Fruit fly (Drosophila melanogaster): ENCODE results near the gene CG8064.

Gene CG8064

dm6 chr3R:18243718-18244170, 39.7 kb upstream of the CG8064 start (continued):
- TF ChIP-seq CG9932 (GFP tag; IDR thresholded peaks at IDR 0.05) (0 out of 2 replicates have a peak, but pooled peaks have one; percentile 6), crol (GFP tag; IDR thresholded peaks at IDR 0.05) (peak; percentile 49; the same call in 1 of the 2 replicates), kay (GFP tag; optimal IDR thresholded peaks at IDR 0.05) (peak; percentile 70), zfh2 (GFP tag; optimal IDR thresholded peaks at IDR 0.05) (peak; percentile 42), Sin3A (optimal IDR thresholded peaks at IDR 0.05) (no peak), D19A (tag; optimal IDR thresholded peaks at IDR 0.05) (no peak), CG6765 (GFP tag; optimal IDR thresholded peaks at IDR 0.05) (peak; percentile 28), kni (GFP tag; optimal IDR thresholded peaks at IDR 0.05) (no peak), Elba2 (GFP tag; optimal IDR thresholded peaks at IDR 0.05) (no peak), CG7839 (tag; optimal IDR thresholded peaks at IDR 0.05) (peak; percentile 2), chm (GFP tag; IDR thresholded peaks at IDR 0.05) (peak; percentile 7; the same call in 1 of the 2 replicates), Gug (GFP tag; IDR thresholded peaks at IDR 0.05) (peak; percentile 21; the same call in 1 of the 4 replicates), CG11560 (tag; IDR thresholded peaks at IDR 0.05) (no peak), CG11456 (GFP tag; IDR thresholded peaks at IDR 0.05) (peak; percentile 14; the same call in 1 of the 3 replicates), Sry-β (GFP tag; optimal IDR thresholded peaks at IDR 0.05) (no peak), rib (GFP tag; IDR thresholded peaks at IDR 0.05) (peak; percentile 10; the same call in 1 of the 2 replicates), CG8290 (GFP tag; optimal IDR thresholded peaks at IDR 0.05) (no peak), CG8290 (tag; optimal IDR thresholded peaks at IDR 0.05) (peak in 1 of 2 experiments; percentile 16), Abd-B (GFP tag; optimal IDR thresholded peaks at IDR 0.05) (no peak), CG1792 (GFP tag; optimal IDR thresholded peaks at IDR 0.05) (no peak), CG31388 (GFP tag; optimal IDR thresholded peaks at IDR 0.05) (no peak), CG31441 (GFP tag; IDR thresholded peaks at IDR 0.05) (no peak), Stat92E (GFP tag; optimal IDR thresholded peaks at IDR 0.05) (no peak), vfl (GFP tag; optimal IDR thresholded peaks at IDR 0.05) (peak; percentile 24), CG30403 (GFP tag; optimal IDR thresholded peaks at IDR 0.05) (no peak), CG13775 (GFP tag; optimal IDR thresholded peaks at IDR 0.05) (no peak), YL-1 (GFP tag; optimal IDR thresholded peaks at IDR 0.05) (no peak), CG3281 (GFP tag; optimal IDR thresholded peaks at IDR 0.05) (peak; percentile 8), CG10543 (GFP tag; optimal IDR thresholded peaks at IDR 0.05) (no peak), ATbp (GFP tag; optimal IDR thresholded peaks at IDR 0.05) (no peak), pan (optimal IDR thresholded peaks at IDR 0.05) (no peak), pan (GFP tag; optimal IDR thresholded peaks at IDR 0.05 in 1 of 2, IDR thresholded peaks at IDR 0.05 in 1 of 2) (peak in 1 of 2 experiments; percentile 14), CG16863 (GFP tag; optimal IDR thresholded peaks at IDR 0.05) (no peak), mirr (GFP tag; optimal IDR thresholded peaks at IDR 0.05) (peak; percentile 49), ap (GFP tag; IDR thresholded peaks at IDR 0.05) (no peak), onecut (GFP tag; IDR thresholded peaks at IDR 0.05) (peak; percentile 100), CG13624 (GFP tag; optimal IDR thresholded peaks at IDR 0.05) (no peak), HmgD (GFP tag; optimal IDR thresholded peaks at IDR 0.05) (no peak), CG43689 (GFP tag; IDR thresholded peaks at IDR 0.05) (no peak), CG12104 (GFP tag; optimal IDR thresholded peaks at IDR 0.05) (no peak), CG33213 (GFP tag; optimal IDR thresholded peaks at IDR 0.05) (peak; percentile 10), Xrp1 (GFP tag; IDR thresholded peaks at IDR 0.05) (no peak), D19B (GFP tag; optimal IDR thresholded peaks at IDR 0.05) (peak; percentile 6), maf-S (GFP tag; optimal IDR thresholded peaks at IDR 0.05) (peak; percentile 13), abd-A (tag; optimal IDR thresholded peaks at IDR 0.05) (peak; percentile 9), pfk (GFP tag; optimal IDR thresholded peaks at IDR 0.05) (peak; percentile 2), CG7357 (GFP tag; IDR thresholded peaks at IDR 0.05) (no peak), CG4282 (GFP tag; optimal IDR thresholded peaks at IDR 0.05) (peak; percentile 21), CG9876 (GFP tag; optimal IDR thresholded peaks at IDR 0.05) (no peak), sens (GFP tag) (peak; percentile 60), Oli (tag; optimal IDR thresholded peaks at IDR 0.05) (no peak), CG5953 (GFP tag; IDR thresholded peaks at IDR 0.05) (no peak), CG11504 (tag; optimal IDR thresholded peaks at IDR 0.05) (no peak)

Data from whole organism, embryonic.